Worm (Caenorhabditis elegans) whole organism, L4 larva: ENCODE data around the gene T14B4.3.

Experiments
- F37D6.2 ChIP-seq: sonication (generic microtip); optimal IDR thresholded peaks from 2 replicates; lab custom pipeline; 2016; ENCODE audit warnings: mild to moderate bottlenecking, missing genetic modification characterization, missing compliant biosample characterization
- F44E2.7 ChIP-seq: fragments of 200-800 bp; sonication (Bioruptor generic); IDR thresholded peaks from 2 replicates; pipeline ENCODE4 v2.1.2; 2022; ENCODE audit warnings: missing genetic modification characterization, missing compliant biosample characterization
- F49E8.2 ChIP-seq: sonication (generic microtip); optimal IDR thresholded peaks from 2 replicates; lab custom pipeline; 2016; ENCODE audit warnings: missing compliant biosample characterization, mild to moderate bottlenecking, missing genetic modification characterization, borderline replicate concordance
- R02D3.7 ChIP-seq: fragments of 150-350 bp; sonication (generic microtip); optimal IDR thresholded peaks from 3 replicates; lab custom pipeline; 2014; ENCODE audit warnings: missing biosample characterization, missing genetic modification characterization
- T20F7.1 ChIP-seq: fragments of 200-800 bp; sonication (Bioruptor generic); optimal IDR thresholded peaks from 2 replicates; lab custom pipeline; 2018; ENCODE audit warnings: mild to moderate bottlenecking, missing genetic modification characterization, missing compliant biosample characterization
- Y75B8A.6 ChIP-seq: fragments of 200-800 bp; sonication (Bioruptor generic); IDR thresholded peaks from 2 replicates; pipeline ENCODE4 v1.3.6; 2022; ENCODE audit warnings: missing genetic modification reagents, missing genetic modification characterization, missing compliant biosample characterization
- aha-1 ChIP-seq: fragments of 150-350 bp; peaks from one replicate; lab custom pipeline; 2014; ENCODE audit warnings: missing biosample characterization, missing genetic modification characterization
- aly-2 ChIP-seq: sonication (generic microtip); optimal IDR thresholded peaks from 2 replicates; lab custom pipeline; 2018; ENCODE audit warnings: missing biosample characterization, missing genetic modification characterization
- ama-1 ChIP-seq: fragments of 150-350 bp; optimal IDR thresholded peaks from 2 replicates; lab custom pipeline; 2014; ENCODE audit warnings: inconsistent platforms, mixed read lengths
- attf-4 ChIP-seq: sonication (generic microtip); optimal IDR thresholded peaks from 3 replicates; lab custom pipeline; 2017; ENCODE audit warnings: missing biosample characterization, missing genetic modification characterization
- ceh-20 ChIP-seq: fragments of 200-800 bp; sonication (Bioruptor generic); IDR thresholded peaks from 2 replicates; pipeline ENCODE4 v1.3.6; 2022; ENCODE audit warnings: missing genetic modification reagents, missing genetic modification characterization, missing compliant biosample characterization
- ceh-44 ChIP-seq: fragments of 200-800 bp; sonication (Bioruptor generic); IDR thresholded peaks from 2 replicates; pipeline ENCODE4 v1.3.6; 2022; ENCODE audit warnings: missing genetic modification reagents, missing genetic modification characterization, missing compliant biosample characterization
- ceh-62 ChIP-seq: sonication (generic microtip); optimal IDR thresholded peaks from 2 replicates; lab custom pipeline; 2017; ENCODE audit warnings: missing biosample characterization, missing genetic modification characterization
- ces-1 ChIP-seq: fragments of 150-350 bp; sonication (generic microtip); optimal IDR thresholded peaks from 4 replicates; lab custom pipeline; 2014; ENCODE audit warnings: missing biosample characterization, missing genetic modification reagents, missing genetic modification characterization
- cey-2 ChIP-seq: sonication (generic microtip); optimal IDR thresholded peaks from 3 replicates; lab custom pipeline; 2017; ENCODE audit warnings: missing genetic modification characterization, mild to moderate bottlenecking, missing compliant biosample characterization, antibody characterized with exemption, borderline replicate concordance; ENCODE audit not compliant: insufficient read depth
- dpl-1 ChIP-seq: fragments of 150-350 bp; optimal IDR thresholded peaks from 2 replicates; lab custom pipeline; 2014; ENCODE audit warnings: missing biosample characterization, missing genetic modification reagents, missing genetic modification characterization
- duxl-1 ChIP-seq: sonication (generic microtip); optimal IDR thresholded peaks from 2 replicates; lab custom pipeline; 2016; ENCODE audit warnings: mild to moderate bottlenecking, missing genetic modification characterization, moderate library complexity, missing compliant biosample characterization; ENCODE audit not compliant: poor library complexity
- dve-1 ChIP-seq: sonication (generic microtip); optimal IDR thresholded peaks from 2 replicates; lab custom pipeline; 2017; ENCODE audit warnings: antibody characterized with exemption, mild to moderate bottlenecking, missing genetic modification characterization, missing compliant biosample characterization; ENCODE audit not compliant: insufficient read depth
- egl-27 ChIP-seq: sonication (generic microtip); optimal IDR thresholded peaks from 3 replicates; lab custom pipeline; 2017; ENCODE audit warnings: missing biosample characterization, missing genetic modification reagents, missing genetic modification characterization
- fkh-10 ChIP-seq: fragments of 150-350 bp; optimal IDR thresholded peaks from 2 replicates; lab custom pipeline; 2014; ENCODE audit warnings: missing biosample characterization, missing genetic modification reagents, missing genetic modification characterization
- hif-1 ChIP-seq, 2 experiments: sonication (generic microtip); optimal IDR thresholded peaks; 2 replicates each; lab custom pipeline; 2016 to 2017; ENCODE audit warnings: missing compliant biosample characterization in 2 of 2, missing genetic modification characterization in 2 of 2, missing genetic modification reagents in 2 of 2, missing genotype in 2 of 2, mild to moderate bottlenecking in 1 of 2
- hlh-11 ChIP-seq: fragments of 200-800 bp; sonication (Bioruptor generic); optimal IDR thresholded peaks from 2 replicates; lab custom pipeline; 2018; ENCODE audit warnings: mild to moderate bottlenecking, missing genetic modification characterization, missing compliant biosample characterization
- hlh-30 ChIP-seq: sonication (generic microtip); optimal IDR thresholded peaks from 2 replicates; lab custom pipeline; 2017; ENCODE audit warnings: antibody characterized with exemption, mild to moderate bottlenecking, missing genetic modification characterization, missing compliant biosample characterization; ENCODE audit not compliant: insufficient read depth
- hmg-1.1 ChIP-seq: fragments of 200-800 bp; sonication (Bioruptor generic); IDR thresholded peaks from 2 replicates; pipeline ENCODE4 v1.3.6; 2022; ENCODE audit warnings: missing genetic modification reagents, missing genetic modification characterization, missing compliant biosample characterization
- jun-1 ChIP-seq: fragments of 150-350 bp; optimal IDR thresholded peaks from 2 replicates; lab custom pipeline; 2014; ENCODE audit warnings: missing biosample characterization, missing genetic modification reagents, missing genetic modification characterization
- lim-7 ChIP-seq: fragments of 200-800 bp; sonication (Bioruptor generic); IDR thresholded peaks from 2 replicates; pipeline ENCODE4 v1.3.6; 2022; ENCODE audit warnings: missing genetic modification characterization, missing compliant biosample characterization
- lin-38 ChIP-seq: fragments of 200-800 bp; sonication (Bioruptor generic); IDR thresholded peaks from 2 replicates; pipeline ENCODE4 v1.3.6; 2022; ENCODE audit warnings: missing genetic modification reagents, missing genetic modification characterization, missing compliant biosample characterization
- lir-3 ChIP-seq: sonication (generic microtip); optimal IDR thresholded peaks from 2 replicates; lab custom pipeline; 2016; ENCODE audit warnings: mild to moderate bottlenecking, missing genetic modification characterization, missing compliant biosample characterization
- madf-5 ChIP-seq, 2 experiments: fragments of 200-800 bp; sonication (Bioruptor generic); IDR thresholded peaks; 2 replicates each; pipeline ENCODE4 v1.3.6; 2022; ENCODE audit warnings: missing compliant biosample characterization in 2 of 2, missing genetic modification characterization in 2 of 2
- mdt-29 ChIP-seq: fragments of 200-800 bp; sonication (Bioruptor generic); IDR thresholded peaks from 2 replicates; pipeline ENCODE4 v1.3.6; 2022; ENCODE audit warnings: missing genetic modification reagents, missing genetic modification characterization, missing compliant biosample characterization
- mes-2 ChIP-seq: sonication (generic microtip); optimal IDR thresholded peaks from 2 replicates; lab custom pipeline; 2016; ENCODE audit warnings: missing genotype, mild to moderate bottlenecking, missing genetic modification characterization, missing compliant biosample characterization; ENCODE audit not compliant: poor library complexity, severe bottlenecking
- mxl-2 ChIP-seq: fragments of 200-800 bp; sonication (Bioruptor generic); conservative IDR thresholded peaks from 2 replicates; pipeline ENCODE4 v1.3.6; 2022; ENCODE audit warnings: missing genetic modification reagents, missing genetic modification characterization, missing compliant biosample characterization
- nhr-10 ChIP-seq: fragments of 150-350 bp; optimal IDR thresholded peaks from 2 replicates; lab custom pipeline; 2014; ENCODE audit warnings: missing biosample characterization, missing genetic modification characterization
- nhr-102 ChIP-seq: sonication (generic microtip); optimal IDR thresholded peaks from 2 replicates; lab custom pipeline; 2016; ENCODE audit warnings: mild to moderate bottlenecking, missing genetic modification characterization, moderate library complexity, missing compliant biosample characterization
- nhr-28 ChIP-seq: fragments of 150-350 bp; optimal IDR thresholded peaks from 2 replicates; lab custom pipeline; 2014; ENCODE audit warnings: missing biosample characterization, missing genetic modification characterization
- nhr-48 ChIP-seq: sonication (generic microtip); optimal IDR thresholded peaks from 2 replicates; lab custom pipeline; 2016; ENCODE audit warnings: mild to moderate bottlenecking, missing genetic modification characterization, missing compliant biosample characterization
- nhr-6 ChIP-seq: fragments of 150-350 bp; optimal IDR thresholded peaks from 2 replicates; lab custom pipeline; 2014; ENCODE audit warnings: missing biosample characterization, missing genetic modification characterization
- nhr-76 ChIP-seq: fragments of 150-350 bp; optimal IDR thresholded peaks from 2 replicates; lab custom pipeline; 2014; ENCODE audit warnings: missing biosample characterization, missing genetic modification characterization
- php-3 ChIP-seq: fragments of 200-800 bp; sonication (Bioruptor generic); IDR thresholded peaks from 2 replicates; pipeline ENCODE4 v1.3.6; 2022; ENCODE audit warnings: missing genetic modification reagents, missing genetic modification characterization, missing compliant biosample characterization
- pqm-1 ChIP-seq: sonication (generic microtip); optimal IDR thresholded peaks from 2 replicates; lab custom pipeline; 2017; ENCODE audit warnings: missing biosample characterization, missing genetic modification characterization
- rbr-2 ChIP-seq: sonication (generic microtip); optimal IDR thresholded peaks from 2 replicates; lab custom pipeline; 2016; ENCODE audit warnings: missing genotype, missing genetic modification characterization, missing compliant biosample characterization
- saeg-2 ChIP-seq: fragments of 200-800 bp; sonication (Bioruptor generic); IDR thresholded peaks from 2 replicates; pipeline ENCODE4 v1.3.6; 2022; ENCODE audit warnings: missing genetic modification reagents, missing genetic modification characterization, missing compliant biosample characterization
- skn-1 ChIP-seq: fragments of 150-350 bp; optimal IDR thresholded peaks from 2 replicates; lab custom pipeline; 2014; ENCODE audit warnings: missing biosample characterization, missing genetic modification characterization
- snpc-1.2 ChIP-seq: fragments of 200-800 bp; sonication (Bioruptor generic); IDR thresholded peaks from 2 replicates; pipeline ENCODE4 v1.3.6; 2022; ENCODE audit warnings: missing genetic modification reagents, missing genetic modification characterization, missing compliant biosample characterization
- snpc-4 ChIP-seq: fragments of 150-350 bp; optimal IDR thresholded peaks from 2 replicates; lab custom pipeline; 2014; ENCODE audit warnings: missing biosample characterization, missing genetic modification characterization
- spr-1 ChIP-seq: sonication (generic microtip); optimal IDR thresholded peaks from 2 replicates; lab custom pipeline; 2016; ENCODE audit warnings: mild to moderate bottlenecking, missing genetic modification characterization, missing compliant biosample characterization
- spr-3 ChIP-seq: fragments of 200-800 bp; sonication (Bioruptor generic); optimal IDR thresholded peaks from 2 replicates; lab custom pipeline; 2018; ENCODE audit warnings: mild to moderate bottlenecking, missing genetic modification characterization, missing compliant biosample characterization
- tra-1 ChIP-seq: fragments of 200-800 bp; sonication (Bioruptor generic); IDR thresholded peaks from 2 replicates; pipeline ENCODE4 v1.3.6; 2022; ENCODE audit warnings: missing genetic modification reagents, missing genetic modification characterization, missing compliant biosample characterization
- unc-130 ChIP-seq: sonication (generic microtip); optimal IDR thresholded peaks from 2 replicates; lab custom pipeline; 2016; ENCODE audit warnings: missing genetic modification reagents, missing genetic modification characterization, missing compliant biosample characterization
- unc-39 ChIP-seq: sonication (generic microtip); optimal IDR thresholded peaks from 2 replicates; lab custom pipeline; 2017; ENCODE audit warnings: missing biosample characterization, missing genetic modification characterization
- zfp-2 ChIP-seq: sonication (generic microtip); optimal IDR thresholded peaks from 2 replicates; lab custom pipeline; 2016; ENCODE audit warnings: mild to moderate bottlenecking, missing genetic modification characterization, missing compliant biosample characterization
- zip-2 ChIP-seq: fragments of 150-350 bp; optimal IDR thresholded peaks from 2 replicates; lab custom pipeline; 2014; ENCODE audit warnings: missing biosample characterization, missing genetic modification characterization
- ztf-7 ChIP-seq: fragments of 150-350 bp; optimal IDR thresholded peaks from 2 replicates; lab custom pipeline; 2014; ENCODE audit warnings: missing biosample characterization, missing genetic modification characterization

T14B4.3 gene

ce11 chrII:6781231-6781630 is 46.5 kb downstream of the T14B4.3 start (continued):
- TF ChIP-seq ceh-62 (tag; lab: Kevin White, UChicago): no peak
- no peak for TF ChIP-seq nhr-28 (tag; lab: Kevin White, UChicago)
- no peak for TF ChIP-seq unc-130 (GFP tag; lab: Kevin White, UChicago)
- TF ChIP-seq cey-2 (tag; lab: Kevin White, UChicago): no peak
- no peak for TF ChIP-seq ztf-7 (tag; lab: Kevin White, UChicago)
- no peak for TF ChIP-seq aha-1 (tag; lab: Kevin White, UChicago)
- no peak for TF ChIP-seq mes-2
- TF ChIP-seq php-3: no peak
- no peak for TF ChIP-seq spr-1 (tag; lab: Kevin White, UChicago)
- TF ChIP-seq lin-38 (GFP tag; lab: Robert Waterston, UW): no peak
- TF ChIP-seq mdt-29: peak; percentile 59; the same call in 1 of the 2 replicates
- no peak for TF ChIP-seq aly-2 (tag; lab: Kevin White, UChicago)
- no peak for TF ChIP-seq F44E2.7 (GFP tag; lab: Robert Waterston, UW)
- TF ChIP-seq R02D3.7: no peak
- no peak for TF ChIP-seq madf-5 (GFP tag; IDR thresholded peaks at IDR 0.05; lab: Robert Waterston, UW)
- TF ChIP-seq duxl-1 (tag; lab: Kevin White, UChicago): no peak
- TF ChIP-seq F49E8.2 (tag; lab: Kevin White, UChicago): no peak
- TF ChIP-seq nhr-10 (tag; lab: Kevin White, UChicago): no peak
- no peak for TF ChIP-seq nhr-76
- no peak for TF ChIP-seq dpl-1 (GFP tag; lab: Kevin White, UChicago)
- no peak for TF ChIP-seq mxl-2 (GFP tag; lab: Robert Waterston, UW)
- no peak for TF ChIP-seq F37D6.2
- no peak for TF ChIP-seq nhr-48 (tag; lab: Kevin White, UChicago)
- peak; percentile 18 for TF ChIP-seq hlh-30 (tag; lab: Kevin White, UChicago)
- no peak for TF ChIP-seq rbr-2
- TF ChIP-seq tra-1: 0 out of 2 replicates have a peak, but pooled peaks have one; percentile 17
- no peak for TF ChIP-seq ama-1 (lab: Kevin White, UChicago)
- TF ChIP-seq spr-3 (GFP tag; lab: Kevin White, UChicago): no peak
- no peak for TF ChIP-seq T20F7.1
- TF ChIP-seq ceh-44: no peak
- no peak for TF ChIP-seq egl-27 (tag; lab: Kevin White, UChicago)
- no peak for TF ChIP-seq unc-39
- TF ChIP-seq ceh-20: no peak
- TF ChIP-seq snpc-1.2 (GFP tag; lab: Robert Waterston, UW): no peak
- no peak for TF ChIP-seq skn-1
- no peak for TF ChIP-seq snpc-4 (tag; lab: Kevin White, UChicago)
- no peak for TF ChIP-seq lir-3 (tag; lab: Kevin White, UChicago)
- no peak for TF ChIP-seq nhr-6
- TF ChIP-seq dve-1 (tag; lab: Kevin White, UChicago): peak; percentile 31
- peak; percentile 60 for TF ChIP-seq hlh-11 (tag; lab: Kevin White, UChicago)
- no peak for TF ChIP-seq fkh-10 (GFP tag; lab: Kevin White, UChicago)
- TF ChIP-seq saeg-2 (GFP tag; lab: Robert Waterston, UW): no peak
- TF ChIP-seq hmg-1.1: no peak
- TF ChIP-seq jun-1 (tag; lab: Kevin White, UChicago): no peak
- no peak for TF ChIP-seq ces-1 (GFP tag; lab: Kevin White, UChicago)
- TF ChIP-seq nhr-102 (tag; lab: Kevin White, UChicago): no peak
- no peak for TF ChIP-seq lim-7 (GFP tag; lab: Robert Waterston, UW)
- no peak for TF ChIP-seq Y75B8A.6 (GFP tag; lab: Robert Waterston, UW)
- TF ChIP-seq zip-2: no peak
- no peak for TF ChIP-seq hif-1 (tag; optimal IDR thresholded peaks at IDR 0.05; lab: Kevin White, UChicago)
- peak; percentile 4 for TF ChIP-seq pqm-1 (tag; lab: Kevin White, UChicago)
- TF ChIP-seq attf-4 (tag; lab: Kevin White, UChicago): no peak
- no peak for TF ChIP-seq zfp-2
